Worm (Caenorhabditis elegans) whole organism, L1 larva: ENCODE results near the gene F46B6.9.

Experiments
- C04F5.9 ChIP-seq: sonication (generic microtip); optimal IDR thresholded peaks from 2 replicates; lab custom pipeline; 2016; ENCODE audit warnings: missing genetic modification characterization, missing compliant biosample characterization
- C16A3.4 ChIP-seq: fragments of 150-350 bp; optimal IDR thresholded peaks from 2 replicates; lab custom pipeline; 2014; ENCODE audit warnings: missing biosample characterization, missing genetic modification characterization
- C34B4.2 ChIP-seq: sonication (generic microtip); optimal IDR thresholded peaks from 2 replicates; lab custom pipeline; 2017; ENCODE audit warnings: mild to moderate bottlenecking, missing genetic modification characterization, missing compliant biosample characterization
- F16B12.6 ChIP-seq: fragments of 150-350 bp; optimal IDR thresholded peaks from 2 replicates; lab custom pipeline; 2014; ENCODE audit warnings: missing biosample characterization, missing genetic modification characterization
- Y116A8C.19 ChIP-seq: sonication (generic microtip); optimal IDR thresholded peaks from 2 replicates; lab custom pipeline; 2016; ENCODE audit warnings: missing compliant biosample characterization, missing genetic modification characterization, borderline replicate concordance
- alr-1 ChIP-seq: fragments of 200-800 bp; sonication (Bioruptor generic); optimal IDR thresholded peaks from 2 replicates; lab custom pipeline; 2018; ENCODE audit warnings: borderline replicate concordance, mild to moderate bottlenecking, missing genetic modification characterization, missing compliant biosample characterization
- ama-1 ChIP-seq: fragments of 150-350 bp; optimal IDR thresholded peaks from 2 replicates; lab custom pipeline; 2014
- ceh-82 ChIP-seq, 3 experiments: fragments of 150-350 bp in 1 of 3; sonication (generic microtip) in 2 of 3; optimal IDR thresholded peaks; 2 replicates each; lab custom pipeline; 2014 to 2017; ENCODE audit warnings: missing biosample characterization in 3 of 3, missing genetic modification characterization in 3 of 3
- ceh-88 ChIP-seq: fragments of 200-800 bp; sonication (Bioruptor generic); IDR thresholded peaks from 2 replicates; pipeline ENCODE4 v1.3.6; 2022; ENCODE audit warnings: missing genetic modification characterization, missing compliant biosample characterization
- ceh-90 ChIP-seq: sonication (generic microtip); optimal IDR thresholded peaks from 2 replicates; lab custom pipeline; 2016; ENCODE audit warnings: missing genetic modification characterization, missing compliant biosample characterization
- ces-1 ChIP-seq: fragments of 150-350 bp; optimal IDR thresholded peaks from 2 replicates; lab custom pipeline; 2014; ENCODE audit warnings: missing biosample characterization, missing genetic modification reagents, missing genetic modification characterization
- dsc-1 ChIP-seq: sonication (generic microtip); optimal IDR thresholded peaks from 2 replicates; lab custom pipeline; 2016; ENCODE audit warnings: mild to moderate bottlenecking, missing genetic modification characterization, missing compliant biosample characterization
- efl-1 ChIP-seq, 4 experiments: fragments of 150-350 bp; optimal IDR thresholded peaks in 3 of 4; peaks in 1 of 4; 1 replicate in 1 of 4; 2 replicates in 3 of 4; lab custom pipeline; 2014; ENCODE audit warnings: missing biosample characterization in 2 of 4, missing genetic modification characterization in 2 of 4, missing genetic modification reagents in 2 of 4
- egl-27 ChIP-seq, 2 experiments: fragments of 150-350 bp in 1 of 2; sonication (generic microtip); optimal IDR thresholded peaks; 3 replicates each; lab custom pipeline; 2017 to 2018; ENCODE audit warnings: missing biosample characterization in 2 of 2, missing genetic modification characterization in 2 of 2, missing genetic modification reagents in 2 of 2
- elt-3 ChIP-seq, 6 experiments: fragments of 150-350 bp in 1 of 6; sonication (generic microtip); optimal IDR thresholded peaks; 2 replicates each; lab custom pipeline; 2017 to 2018; ENCODE audit warnings: missing biosample characterization in 6 of 6, missing genetic modification characterization in 6 of 6, inconsistent platforms in 1 of 6
- fkh-4 ChIP-seq: sonication (generic microtip); optimal IDR thresholded peaks from 2 replicates; lab custom pipeline; 2016; ENCODE audit warnings: missing compliant biosample characterization, missing genetic modification characterization, borderline replicate concordance
- fkh-8 ChIP-seq: sonication (generic microtip); optimal IDR thresholded peaks from 2 replicates; lab custom pipeline; 2016; ENCODE audit warnings: mild to moderate bottlenecking, missing genetic modification characterization, missing compliant biosample characterization
- grh-1 ChIP-seq: fragments of 200-800 bp; sonication (Bioruptor generic); IDR thresholded peaks from 2 replicates; pipeline ENCODE4 v1.3.6; 2022; ENCODE audit warnings: missing genetic modification reagents, missing genetic modification characterization, missing compliant biosample characterization
- hlh-17 ChIP-seq: fragments of 200-800 bp; sonication (Bioruptor generic); optimal IDR thresholded peaks from 2 replicates; lab custom pipeline; 2018; ENCODE audit warnings: missing genetic modification characterization, mild to moderate bottlenecking, missing compliant biosample characterization, moderate library complexity, borderline replicate concordance
- irx-1 ChIP-seq: sonication (generic microtip); optimal IDR thresholded peaks from 2 replicates; lab custom pipeline; 2016; ENCODE audit warnings: missing genetic modification characterization, missing compliant biosample characterization
- isw-1 ChIP-seq: fragments of 200-800 bp; sonication (Bioruptor generic); IDR thresholded peaks from 2 replicates; pipeline ENCODE4 v1.3.6; 2022; ENCODE audit warnings: missing genetic modification characterization, missing compliant biosample characterization
- lin-14 ChIP-seq: fragments of 200-800 bp; sonication (Bioruptor generic); optimal IDR thresholded peaks from 2 replicates; lab custom pipeline; 2018; ENCODE audit warnings: mild to moderate bottlenecking, missing genetic modification characterization, moderate library complexity, missing compliant biosample characterization
- lin-15B ChIP-seq: fragments of 150-350 bp; sonication (generic microtip); optimal IDR thresholded peaks from 3 replicates; lab custom pipeline; 2014; ENCODE audit warnings: missing biosample characterization, missing genetic modification characterization
- lin-35 ChIP-seq, 2 experiments: fragments of 150-350 bp; optimal IDR thresholded peaks; 2 replicates each; lab custom pipeline; 2014; ENCODE audit warnings: missing biosample characterization in 2 of 2, missing genetic modification characterization in 2 of 2, missing genetic modification reagents in 2 of 2
- lin-39 ChIP-seq: fragments of 150-350 bp; optimal IDR thresholded peaks from 2 replicates; lab custom pipeline; 2014; ENCODE audit warnings: missing biosample characterization, missing genetic modification reagents, missing genetic modification characterization
- mab-9 ChIP-seq: fragments of 200-800 bp; sonication (Bioruptor generic); IDR thresholded peaks from 2 replicates; pipeline ENCODE4 v1.3.6; 2022; ENCODE audit warnings: missing genetic modification reagents, missing genetic modification characterization, missing compliant biosample characterization
- mef-2 ChIP-seq: fragments of 150-350 bp; optimal IDR thresholded peaks from 2 replicates; lab custom pipeline; 2014; ENCODE audit warnings: missing biosample characterization, missing genetic modification characterization
- mep-1 ChIP-seq: fragments of 150-350 bp; optimal IDR thresholded peaks from 2 replicates; lab custom pipeline; 2014; ENCODE audit warnings: missing biosample characterization, missing genetic modification characterization
- nhr-11 ChIP-seq: fragments of 150-350 bp; optimal IDR thresholded peaks from 2 replicates; lab custom pipeline; 2014; ENCODE audit warnings: missing biosample characterization, missing genetic modification characterization
- nhr-12 ChIP-seq: sonication (generic microtip); optimal IDR thresholded peaks from 2 replicates; lab custom pipeline; 2017; ENCODE audit warnings: missing biosample characterization, missing genetic modification characterization
- nhr-19 ChIP-seq: fragments of 200-800 bp; sonication (Bioruptor generic); conservative IDR thresholded peaks from 2 replicates; pipeline ENCODE4 v1.3.6; 2022; ENCODE audit warnings: missing genetic modification characterization, missing compliant biosample characterization
- nhr-28 ChIP-seq: fragments of 150-350 bp; optimal IDR thresholded peaks from 2 replicates; lab custom pipeline; 2014; ENCODE audit warnings: missing biosample characterization, missing genetic modification characterization
- nhr-47 ChIP-seq: sonication (generic microtip); optimal IDR thresholded peaks from 2 replicates; lab custom pipeline; 2016; ENCODE audit warnings: mild to moderate bottlenecking, missing genetic modification characterization, moderate library complexity, missing compliant biosample characterization
- nhr-71 ChIP-seq: sonication (generic microtip); optimal IDR thresholded peaks from 2 replicates; lab custom pipeline; 2016; ENCODE audit warnings: mild to moderate bottlenecking, missing genetic modification characterization, moderate library complexity, missing compliant biosample characterization
- nhr-77 ChIP-seq: fragments of 150-350 bp; optimal IDR thresholded peaks from 2 replicates; lab custom pipeline; 2014; ENCODE audit warnings: missing biosample characterization, missing genetic modification characterization
- pag-3 ChIP-seq: sonication (generic microtip); optimal IDR thresholded peaks from 2 replicates; lab custom pipeline; 2017; ENCODE audit warnings: missing genetic modification characterization, mild to moderate bottlenecking, missing compliant biosample characterization, antibody characterized with exemption, borderline replicate concordance; ENCODE audit not compliant: insufficient read depth
- pqm-1 ChIP-seq: sonication (generic microtip); optimal IDR thresholded peaks from 3 replicates; lab custom pipeline; 2017; ENCODE audit warnings: missing biosample characterization, missing genetic modification characterization
- skn-1 ChIP-seq: fragments of 150-350 bp; optimal IDR thresholded peaks from 2 replicates; lab custom pipeline; 2014; ENCODE audit warnings: missing biosample characterization, missing genetic modification characterization
- snu-23 ChIP-seq: sonication (generic microtip); optimal IDR thresholded peaks from 2 replicates; lab custom pipeline; 2016; ENCODE audit warnings: missing genetic modification characterization, missing compliant biosample characterization
- swsn-7 ChIP-seq: sonication (generic microtip); optimal IDR thresholded peaks from 2 replicates; lab custom pipeline; 2016; ENCODE audit warnings: missing genetic modification characterization, missing compliant biosample characterization
- tbx-2 ChIP-seq: sonication (generic microtip); optimal IDR thresholded peaks from 2 replicates; lab custom pipeline; 2016; ENCODE audit warnings: missing genetic modification characterization, missing compliant biosample characterization
- tlp-1 ChIP-seq: fragments of 150-350 bp; optimal IDR thresholded peaks from 2 replicates; lab custom pipeline; 2014; ENCODE audit warnings: missing biosample characterization, missing genetic modification characterization
- unc-130 ChIP-seq: fragments of 150-350 bp; optimal IDR thresholded peaks from 2 replicates; lab custom pipeline; 2017; ENCODE audit warnings: missing biosample characterization, missing genetic modification characterization, inconsistent platforms
- unc-30 ChIP-seq: sonication (generic microtip); optimal IDR thresholded peaks from 2 replicates; lab custom pipeline; 2017; ENCODE audit warnings: missing biosample characterization, missing genetic modification characterization
- unc-62 ChIP-seq: fragments of 150-350 bp; optimal IDR thresholded peaks from 2 replicates; lab custom pipeline; 2014; ENCODE audit warnings: missing biosample characterization, missing genetic modification reagents, missing genetic modification characterization
- vab-15 ChIP-seq: sonication (generic microtip); optimal IDR thresholded peaks from 2 replicates; lab custom pipeline; 2017; ENCODE audit warnings: missing genotype, mild to moderate bottlenecking, missing genetic modification characterization, missing compliant biosample characterization
- zag-1 ChIP-seq: fragments of 150-350 bp; optimal IDR thresholded peaks from 2 replicates; lab custom pipeline; 2014; ENCODE audit warnings: missing biosample characterization, missing genetic modification characterization
- ztf-11 ChIP-seq, 2 experiments: sonication (generic microtip); optimal IDR thresholded peaks; 2 replicates each; lab custom pipeline; 2016 to 2017; ENCODE audit warnings: missing genetic modification characterization in 2 of 2, missing biosample characterization in 1 of 2, missing compliant biosample characterization in 1 of 2
- ztf-4 ChIP-seq: fragments of 150-350 bp; optimal IDR thresholded peaks from 2 replicates; lab custom pipeline; 2014; ENCODE audit warnings: missing biosample characterization, missing genetic modification characterization

Gene F46B6.9

DNA sequence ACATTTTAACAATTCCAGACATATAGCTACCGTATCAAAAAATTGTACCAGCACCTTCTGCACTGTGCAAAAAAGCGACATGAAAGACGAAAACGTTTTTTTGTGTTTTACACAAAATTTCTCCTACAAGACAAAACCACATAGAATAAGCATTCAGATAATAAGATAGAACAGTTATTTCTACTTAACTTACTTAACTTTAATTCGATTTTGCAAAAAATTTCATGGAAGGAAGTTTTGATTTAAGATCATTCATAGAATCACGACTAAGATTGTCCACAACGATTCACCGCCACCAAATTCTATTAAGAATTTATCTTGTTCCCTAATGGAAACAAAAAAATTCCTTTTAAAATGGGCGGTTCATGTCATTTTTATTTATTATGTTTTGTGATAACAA lies 32.9 kb upstream of the F46B6.9 start:
- TF ChIP-seq unc-130 (no peak), grh-1 (no peak), skn-1 (tag; lab: Kevin White, UChicago) (no peak), nhr-12 (no peak), vab-15 (tag; lab: Kevin White, UChicago) (no peak), elt-3 (tag; optimal IDR thresholded peaks at IDR 0.05; lab: Kevin White, UChicago) (no peak), pag-3 (tag; lab: Kevin White, UChicago) (no peak), fkh-8 (tag; lab: Kevin White, UChicago) (no peak), nhr-19 (no peak), ceh-88 (GFP tag; lab: Robert Waterston, UW) (no peak), unc-30 (tag; lab: Kevin White, UChicago) (no peak), swsn-7 (tag; lab: Kevin White, UChicago) (no peak), ztf-11 (tag; optimal IDR thresholded peaks at IDR 0.05; lab: Kevin White, UChicago) (no peak)

DNA sequence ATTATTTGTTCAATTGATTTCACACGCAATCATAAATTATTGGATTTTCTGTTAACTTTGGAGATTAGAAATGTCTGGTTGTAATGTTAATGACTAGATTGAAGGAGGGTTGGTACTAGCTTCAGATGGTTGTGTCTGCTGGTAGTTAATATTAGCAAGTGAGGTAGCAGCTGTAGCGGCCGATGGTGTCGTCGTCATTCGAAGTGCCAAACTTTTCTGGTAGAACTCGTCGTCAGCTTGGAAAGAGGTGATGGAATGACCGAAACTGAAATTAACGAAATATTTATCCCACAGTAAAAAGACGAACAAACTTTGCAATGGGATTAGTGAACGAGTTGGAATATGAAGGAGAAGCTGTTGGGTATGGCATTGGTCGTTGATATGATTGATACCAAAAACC lies 32.1 kb upstream of the F46B6.9 start:
- TF ChIP-seq nhr-47 (tag; lab: Kevin White, UChicago) (no peak), efl-1 (optimal IDR thresholded peaks at IDR 0.05; lab: Kevin White, UChicago) (no peak), efl-1 (GFP tag; optimal IDR thresholded peaks at IDR 0.05 in 1 of 2; lab: Kevin White, UChicago) (peak in 1 of 2 experiments; percentile 30)

DNA sequence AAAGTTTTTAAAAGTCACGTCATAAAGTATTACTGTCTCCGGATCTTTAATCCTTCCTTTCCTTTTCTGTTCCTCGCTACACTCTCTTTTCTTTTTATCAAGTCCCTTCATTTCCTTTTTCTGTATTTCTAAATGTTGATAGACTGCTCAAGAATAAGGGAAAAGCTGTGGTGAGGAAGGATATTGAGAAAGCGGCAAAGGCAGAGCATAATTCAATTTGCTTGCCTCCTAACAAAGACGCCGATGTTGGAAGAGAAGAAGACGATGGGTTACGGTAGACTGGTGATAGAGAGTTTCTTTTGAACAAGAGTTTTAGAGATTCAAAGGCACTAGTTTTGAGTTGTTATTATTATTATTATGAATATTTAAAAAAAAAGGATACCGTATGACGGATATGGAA lies 31.0 kb upstream of the F46B6.9 start:
- no peak for TF ChIP-seq fkh-4 (tag; lab: Kevin White, UChicago)
- TF ChIP-seq zag-1 = no peak
- no peak for TF ChIP-seq C04F5.9
- TF ChIP-seq nhr-77 (tag; lab: Kevin White, UChicago) = no peak
- TF ChIP-seq dsc-1 (tag; lab: Kevin White, UChicago) = no peak
- TF ChIP-seq lin-15B (tag; lab: Kevin White, UChicago) = no peak
- TF ChIP-seq lin-35 (GFP tag; optimal IDR thresholded peaks at IDR 0.05; lab: Kevin White, UChicago) = no peak
- TF ChIP-seq tbx-2 (tag; lab: Kevin White, UChicago) = peak; percentile 17
- no peak for TF ChIP-seq ceh-82 (tag; optimal IDR thresholded peaks at IDR 0.05; lab: Kevin White, UChicago)
- TF ChIP-seq ama-1 = no peak
- TF ChIP-seq C16A3.4 (tag; lab: Kevin White, UChicago) = no peak
- TF ChIP-seq nhr-11 = no peak
- TF ChIP-seq snu-23 = no peak
- TF ChIP-seq mab-9 (GFP tag; lab: Robert Waterston, UW) = no peak
- TF ChIP-seq irx-1 = no peak
- TF ChIP-seq mef-2 (tag; lab: Kevin White, UChicago) = no peak
- peak; percentile 42 for TF ChIP-seq nhr-71 (tag; lab: Kevin White, UChicago)
- peak; percentile 88 for TF ChIP-seq lin-14 (GFP tag; lab: Kevin White, UChicago)
- no peak for TF ChIP-seq nhr-28 (tag; lab: Kevin White, UChicago)
- peak in 1 of 2 experiments; percentile 8 for TF ChIP-seq efl-1 (optimal IDR thresholded peaks at IDR 0.05; lab: Kevin White, UChicago)
- no peak for TF ChIP-seq efl-1 (GFP tag; optimal IDR thresholded peaks at IDR 0.05 in 1 of 2; lab: Kevin White, UChicago)
- TF ChIP-seq hlh-17 (GFP tag; lab: Kevin White, UChicago) = no peak
- no peak for TF ChIP-seq ceh-90 (tag; lab: Kevin White, UChicago)
- no peak for TF ChIP-seq pqm-1 (tag; lab: Kevin White, UChicago)
- no peak for TF ChIP-seq mep-1 (tag; lab: Kevin White, UChicago)
- no peak for TF ChIP-seq nhr-19
- TF ChIP-seq isw-1 = no peak
- TF ChIP-seq alr-1 = no peak
- TF ChIP-seq ztf-4 (tag; lab: Kevin White, UChicago) = no peak
- TF ChIP-seq C34B4.2 (tag; lab: Kevin White, UChicago) = no peak
- no peak for TF ChIP-seq lin-39 (tag; lab: Kevin White, UChicago)
- TF ChIP-seq Y116A8C.19 (tag; lab: Kevin White, UChicago) = no peak
- TF ChIP-seq ces-1 (GFP tag; lab: Kevin White, UChicago) = peak; percentile 100
- TF ChIP-seq F16B12.6 (tag; lab: Kevin White, UChicago) = no peak
- no peak for TF ChIP-seq unc-62
- TF ChIP-seq egl-27 (tag; optimal IDR thresholded peaks at IDR 0.05; lab: Kevin White, UChicago) = no peak
- no peak for TF ChIP-seq pag-3 (tag; lab: Kevin White, UChicago)
- TF ChIP-seq nhr-12 = no peak
- no peak for TF ChIP-seq tlp-1
